Fruit fly (Drosophila melanogaster): Measurements from ENCODE around the gene Mst57Db.

DNA sequence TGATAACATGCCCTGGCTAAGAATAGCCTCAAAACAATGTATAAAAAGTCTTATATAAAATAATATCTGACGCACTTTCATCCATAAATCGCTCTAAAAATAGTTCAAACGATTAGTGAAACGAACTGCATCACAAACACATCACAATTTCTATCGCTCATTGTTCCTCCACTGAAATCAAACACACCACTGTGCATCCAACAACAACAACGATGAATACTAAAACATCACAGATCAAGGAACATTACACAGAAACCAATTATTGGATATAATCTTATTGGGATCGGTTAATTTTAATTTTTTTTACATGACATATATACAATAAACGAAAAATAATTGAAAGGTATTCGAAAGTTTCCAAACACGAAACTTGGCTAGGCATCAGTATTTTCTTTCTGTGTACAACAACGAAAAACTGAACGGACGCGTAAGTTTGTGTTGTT lies 48.6 kb upstream of the Mst57Db start:
- no peak for TF ChIP-seq CG8478 (optimal IDR thresholded peaks at IDR 0.05)
- TF ChIP-seq CTCF (optimal IDR thresholded peaks at IDR 0.05): no peak

All from S2 (cell line).